Worm (Caenorhabditis elegans) whole organism, L4 larva: ENCODE data around the gene K10H10.13.

Experiments
- F10B5.3 ChIP-seq: sonication (generic microtip); optimal IDR thresholded peaks from 2 replicates; lab custom pipeline; 2016; ENCODE audit warnings: mild to moderate bottlenecking, missing genetic modification characterization, missing compliant biosample characterization
- F49E8.2 ChIP-seq: sonication (generic microtip); optimal IDR thresholded peaks from 2 replicates; lab custom pipeline; 2016; ENCODE audit warnings: missing compliant biosample characterization, mild to moderate bottlenecking, missing genetic modification characterization, borderline replicate concordance
- Y48G9A.11 ChIP-seq: fragments of 200-800 bp; sonication (Bioruptor generic); IDR thresholded peaks from 2 replicates; pipeline ENCODE4 v1.3.6; 2022; ENCODE audit warnings: missing genetic modification reagents, missing genetic modification characterization, missing compliant biosample characterization
- Y5F2A.4 ChIP-seq: fragments of 200-800 bp; sonication (Bioruptor generic); optimal IDR thresholded peaks from 2 replicates; lab custom pipeline; 2018; ENCODE audit warnings: mild to moderate bottlenecking, missing genetic modification characterization, missing compliant biosample characterization
- Y75B8A.6 ChIP-seq: fragments of 200-800 bp; sonication (Bioruptor generic); IDR thresholded peaks from 2 replicates; pipeline ENCODE4 v1.3.6; 2022; ENCODE audit warnings: missing genetic modification reagents, missing genetic modification characterization, missing compliant biosample characterization
- aha-1 ChIP-seq: fragments of 150-350 bp; peaks from one replicate; lab custom pipeline; 2014; ENCODE audit warnings: missing biosample characterization, missing genetic modification characterization
- arid-1 ChIP-seq: fragments of 200-800 bp; sonication (Bioruptor generic); conservative IDR thresholded peaks from 2 replicates; pipeline ENCODE4 v1.3.6; 2022; ENCODE audit warnings: missing genetic modification reagents, missing genetic modification characterization, missing compliant biosample characterization
- ceh-28 ChIP-seq: fragments of 150-350 bp; optimal IDR thresholded peaks from 2 replicates; lab custom pipeline; 2014; ENCODE audit warnings: missing biosample characterization, missing genetic modification reagents, missing genetic modification characterization
- ceh-62 ChIP-seq: sonication (generic microtip); optimal IDR thresholded peaks from 2 replicates; lab custom pipeline; 2017; ENCODE audit warnings: missing biosample characterization, missing genetic modification characterization
- daf-8 ChIP-seq: fragments of 200-800 bp; sonication (Bioruptor generic); IDR thresholded peaks from 2 replicates; pipeline ENCODE4 v1.3.6; 2022; ENCODE audit warnings: missing genetic modification characterization, missing compliant biosample characterization
- dmd-8 ChIP-seq: fragments of 200-800 bp; sonication (Bioruptor generic); IDR thresholded peaks from 2 replicates; pipeline ENCODE4 v1.3.6; 2022; ENCODE audit warnings: missing genetic modification characterization, missing compliant biosample characterization
- dmd-9 ChIP-seq: fragments of 200-800 bp; sonication (Bioruptor generic); IDR thresholded peaks from 2 replicates; pipeline ENCODE4 v1.3.6; 2022; ENCODE audit warnings: missing genetic modification reagents, missing genetic modification characterization, missing compliant biosample characterization
- duxl-1 ChIP-seq: sonication (generic microtip); optimal IDR thresholded peaks from 2 replicates; lab custom pipeline; 2016; ENCODE audit warnings: mild to moderate bottlenecking, missing genetic modification characterization, moderate library complexity, missing compliant biosample characterization; ENCODE audit not compliant: poor library complexity
- dve-1 ChIP-seq: sonication (generic microtip); optimal IDR thresholded peaks from 2 replicates; lab custom pipeline; 2017; ENCODE audit warnings: antibody characterized with exemption, mild to moderate bottlenecking, missing genetic modification characterization, missing compliant biosample characterization; ENCODE audit not compliant: insufficient read depth
- egl-27 ChIP-seq: sonication (generic microtip); optimal IDR thresholded peaks from 3 replicates; lab custom pipeline; 2017; ENCODE audit warnings: missing biosample characterization, missing genetic modification reagents, missing genetic modification characterization
- hif-1 ChIP-seq, 2 experiments: sonication (generic microtip); optimal IDR thresholded peaks; 2 replicates each; lab custom pipeline; 2016 to 2017; ENCODE audit warnings: missing compliant biosample characterization in 2 of 2, missing genetic modification characterization in 2 of 2, missing genetic modification reagents in 2 of 2, missing genotype in 2 of 2, mild to moderate bottlenecking in 1 of 2
- hlh-11 ChIP-seq: fragments of 200-800 bp; sonication (Bioruptor generic); optimal IDR thresholded peaks from 2 replicates; lab custom pipeline; 2018; ENCODE audit warnings: mild to moderate bottlenecking, missing genetic modification characterization, missing compliant biosample characterization
- hlh-30 ChIP-seq: sonication (generic microtip); optimal IDR thresholded peaks from 2 replicates; lab custom pipeline; 2017; ENCODE audit warnings: antibody characterized with exemption, mild to moderate bottlenecking, missing genetic modification characterization, missing compliant biosample characterization; ENCODE audit not compliant: insufficient read depth
- jun-1 ChIP-seq: fragments of 150-350 bp; optimal IDR thresholded peaks from 2 replicates; lab custom pipeline; 2014; ENCODE audit warnings: missing biosample characterization, missing genetic modification reagents, missing genetic modification characterization
- lim-7 ChIP-seq: fragments of 200-800 bp; sonication (Bioruptor generic); IDR thresholded peaks from 2 replicates; pipeline ENCODE4 v1.3.6; 2022; ENCODE audit warnings: missing genetic modification characterization, missing compliant biosample characterization
- lin-1 ChIP-seq: fragments of 200-800 bp; sonication (Bioruptor generic); IDR thresholded peaks from 2 replicates; pipeline ENCODE4 v1.3.6; 2022; ENCODE audit warnings: missing genetic modification reagents, missing genetic modification characterization, missing compliant biosample characterization
- lsy-2 ChIP-seq, 2 experiments: fragments of 150-350 bp in 1 of 2; sonication (generic microtip) in 1 of 2; optimal IDR thresholded peaks; 2 replicates each; lab custom pipeline; 2014 to 2017; ENCODE audit warnings: missing biosample characterization in 2 of 2, missing genetic modification characterization in 2 of 2
- madf-5 ChIP-seq, 2 experiments: fragments of 200-800 bp; sonication (Bioruptor generic); IDR thresholded peaks; 2 replicates each; pipeline ENCODE4 v1.3.6; 2022; ENCODE audit warnings: missing compliant biosample characterization in 2 of 2, missing genetic modification characterization in 2 of 2
- madf-9 ChIP-seq: fragments of 200-800 bp; sonication (Bioruptor generic); conservative IDR thresholded peaks from 2 replicates; pipeline ENCODE4 v1.3.6; 2022; ENCODE audit warnings: missing genetic modification reagents, missing genetic modification characterization, missing compliant biosample characterization
- mep-1 ChIP-seq: fragments of 150-350 bp; sonication (generic microtip); optimal IDR thresholded peaks from 3 replicates; lab custom pipeline; 2014; ENCODE audit warnings: missing biosample characterization, missing genetic modification characterization
- mes-2 ChIP-seq: sonication (generic microtip); optimal IDR thresholded peaks from 2 replicates; lab custom pipeline; 2016; ENCODE audit warnings: missing genotype, mild to moderate bottlenecking, missing genetic modification characterization, missing compliant biosample characterization; ENCODE audit not compliant: poor library complexity, severe bottlenecking
- mxl-2 ChIP-seq: fragments of 200-800 bp; sonication (Bioruptor generic); conservative IDR thresholded peaks from 2 replicates; pipeline ENCODE4 v1.3.6; 2022; ENCODE audit warnings: missing genetic modification reagents, missing genetic modification characterization, missing compliant biosample characterization
- nhr-111 ChIP-seq: fragments of 200-800 bp; sonication (Bioruptor generic); optimal IDR thresholded peaks from 2 replicates; lab custom pipeline; 2018; ENCODE audit warnings: mild to moderate bottlenecking, missing genetic modification characterization, missing compliant biosample characterization
- nhr-237 ChIP-seq: sonication (generic microtip); optimal IDR thresholded peaks from 2 replicates; lab custom pipeline; 2017; ENCODE audit warnings: missing biosample characterization, missing genetic modification characterization
- nhr-25 ChIP-seq: sonication (generic microtip); optimal IDR thresholded peaks from 2 replicates; lab custom pipeline; 2017; ENCODE audit warnings: missing genetic modification characterization, mild to moderate bottlenecking, missing compliant biosample characterization, antibody characterized with exemption, moderate library complexity, borderline replicate concordance; ENCODE audit not compliant: insufficient read depth
- nhr-41 ChIP-seq: fragments of 200-800 bp; sonication (Bioruptor generic); IDR thresholded peaks from 2 replicates; pipeline ENCODE4 v1.3.6; 2022; ENCODE audit warnings: missing genetic modification reagents, missing genetic modification characterization, missing compliant biosample characterization
- nhr-42 ChIP-seq: fragments of 200-800 bp; sonication (Bioruptor generic); IDR thresholded peaks from 2 replicates; pipeline ENCODE4 v1.3.6; 2022; ENCODE audit warnings: missing genetic modification characterization, missing compliant biosample characterization
- nhr-48 ChIP-seq: sonication (generic microtip); optimal IDR thresholded peaks from 2 replicates; lab custom pipeline; 2016; ENCODE audit warnings: mild to moderate bottlenecking, missing genetic modification characterization, missing compliant biosample characterization
- nhr-6 ChIP-seq: fragments of 150-350 bp; optimal IDR thresholded peaks from 2 replicates; lab custom pipeline; 2014; ENCODE audit warnings: missing biosample characterization, missing genetic modification characterization
- nhr-77 ChIP-seq: fragments of 150-350 bp; optimal IDR thresholded peaks from 2 replicates; lab custom pipeline; 2014; ENCODE audit warnings: missing biosample characterization, missing genetic modification characterization
- pha-4 ChIP-seq, 2 experiments: fragments of 150-350 bp in 1 of 2; fragments of 200-800 bp in 1 of 2; sonication (Bioruptor generic) in 1 of 2; IDR thresholded peaks in 1 of 2; optimal IDR thresholded peaks in 1 of 2; 2 replicates each; pipeline versions ENCODE4 v1.3.6 to Lab custom; 2014 to 2022; ENCODE audit warnings: missing genetic modification characterization in 2 of 2, missing genetic modification reagents in 2 of 2, missing biosample characterization in 1 of 2, missing compliant biosample characterization in 1 of 2
- php-3 ChIP-seq: fragments of 200-800 bp; sonication (Bioruptor generic); IDR thresholded peaks from 2 replicates; pipeline ENCODE4 v1.3.6; 2022; ENCODE audit warnings: missing genetic modification reagents, missing genetic modification characterization, missing compliant biosample characterization
- sdz-12 ChIP-seq: fragments of 200-800 bp; sonication (Bioruptor generic); optimal IDR thresholded peaks from 2 replicates; lab custom pipeline; 2018; ENCODE audit warnings: mild to moderate bottlenecking, missing genetic modification characterization, missing compliant biosample characterization
- skn-1 ChIP-seq: fragments of 150-350 bp; optimal IDR thresholded peaks from 2 replicates; lab custom pipeline; 2014; ENCODE audit warnings: missing biosample characterization, missing genetic modification characterization
- snpc-1.2 ChIP-seq: fragments of 200-800 bp; sonication (Bioruptor generic); IDR thresholded peaks from 2 replicates; pipeline ENCODE4 v1.3.6; 2022; ENCODE audit warnings: missing genetic modification reagents, missing genetic modification characterization, missing compliant biosample characterization
- snpc-4 ChIP-seq: fragments of 150-350 bp; optimal IDR thresholded peaks from 2 replicates; lab custom pipeline; 2014; ENCODE audit warnings: missing biosample characterization, missing genetic modification characterization
- spr-1 ChIP-seq: sonication (generic microtip); optimal IDR thresholded peaks from 2 replicates; lab custom pipeline; 2016; ENCODE audit warnings: mild to moderate bottlenecking, missing genetic modification characterization, missing compliant biosample characterization
- spr-3 ChIP-seq: fragments of 200-800 bp; sonication (Bioruptor generic); optimal IDR thresholded peaks from 2 replicates; lab custom pipeline; 2018; ENCODE audit warnings: mild to moderate bottlenecking, missing genetic modification characterization, missing compliant biosample characterization
- tag-97 ChIP-seq: fragments of 200-800 bp; sonication (Bioruptor generic); IDR thresholded peaks from 2 replicates; pipeline ENCODE4 v1.3.6; 2022; ENCODE audit warnings: missing genetic modification characterization, missing compliant biosample characterization
- unc-130 ChIP-seq: sonication (generic microtip); optimal IDR thresholded peaks from 2 replicates; lab custom pipeline; 2016; ENCODE audit warnings: missing genetic modification reagents, missing genetic modification characterization, missing compliant biosample characterization
- unc-39 ChIP-seq: sonication (generic microtip); optimal IDR thresholded peaks from 2 replicates; lab custom pipeline; 2017; ENCODE audit warnings: missing biosample characterization, missing genetic modification characterization
- unc-62 ChIP-seq, 3 experiments: fragments of 150-350 bp in 1 of 3; sonication (generic microtip); optimal IDR thresholded peaks in 2 of 3; peaks in 1 of 3; 1 replicate in 1 of 3; 2 replicates in 2 of 3; lab custom pipeline; 2014 to 2017; ENCODE audit warnings: missing biosample characterization in 3 of 3, missing genetic modification characterization in 3 of 3, missing genetic modification reagents in 3 of 3, missing genotype in 1 of 3
- zip-11 ChIP-seq: fragments of 200-800 bp; sonication (Bioruptor generic); IDR thresholded peaks from 2 replicates; pipeline ENCODE4 v1.3.6; 2022; ENCODE audit warnings: missing genetic modification characterization, missing compliant biosample characterization

K10H10.13 gene

DNA sequence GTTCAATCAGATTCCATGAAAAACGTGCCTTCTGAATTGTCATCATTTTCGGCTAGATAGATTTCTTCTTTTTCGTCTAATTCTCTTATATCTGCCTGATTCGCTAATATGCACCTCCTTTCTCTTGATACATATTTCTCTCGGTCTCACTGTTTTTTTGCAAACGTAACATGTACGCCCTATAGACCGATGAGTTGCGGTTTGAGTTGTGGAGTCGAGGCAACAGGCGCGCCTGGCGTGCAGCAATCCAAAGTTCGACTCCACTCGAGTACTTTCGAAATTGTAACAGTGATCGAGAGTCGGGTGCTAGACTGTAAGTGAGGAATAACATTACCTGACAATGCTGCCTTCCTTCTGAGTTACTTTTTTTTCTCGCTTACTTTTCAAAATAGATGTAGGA, 14.3 kb downstream of the K10H10.13 start (continued):
- peak; percentile 87 for TF ChIP-seq nhr-48 (tag; lab: Kevin White, UChicago)
- TF ChIP-seq hif-1 (tag; optimal IDR thresholded peaks at IDR 0.05; lab: Kevin White, UChicago), result peak; percentile 89 to 95
- peak; percentile 99 for TF ChIP-seq aha-1 (tag; lab: Kevin White, UChicago)
- TF ChIP-seq F10B5.3 (tag; lab: Kevin White, UChicago), result peak; percentile 57
- TF ChIP-seq nhr-237 (tag; lab: Kevin White, UChicago), result no peak
- TF ChIP-seq lim-7 (GFP tag; lab: Robert Waterston, UW), result peak; percentile 97
- no peak for TF ChIP-seq ceh-28 (tag; lab: Kevin White, UChicago)
- TF ChIP-seq lsy-2 (tag; optimal IDR thresholded peaks at IDR 0.05; lab: Kevin White, UChicago), result peak; percentile 39 to 84
- peak; percentile 87 for TF ChIP-seq arid-1
- peak; percentile 95 for TF ChIP-seq nhr-42 (GFP tag; lab: Robert Waterston, UW)
- TF ChIP-seq nhr-41 (GFP tag; lab: Robert Waterston, UW), result peak; percentile 87
- TF ChIP-seq Y5F2A.4 (GFP tag; lab: Kevin White, UChicago), result peak; percentile 76
- peak; percentile 86 for TF ChIP-seq duxl-1 (tag; lab: Kevin White, UChicago)
- TF ChIP-seq pha-4 (GFP tag; IDR thresholded peaks at IDR 0.05; lab: Robert Waterston, UW), result peak; percentile 93
- no peak for TF ChIP-seq pha-4 (tag; optimal IDR thresholded peaks at IDR 0.05; lab: Kevin White, UChicago)
- no peak for TF ChIP-seq skn-1 (tag; lab: Kevin White, UChicago)
- TF ChIP-seq hlh-30, result peak; percentile 81
- TF ChIP-seq Y75B8A.6, result peak; percentile 44; the same call in 1 of the 2 replicates
- TF ChIP-seq madf-5 (GFP tag; IDR thresholded peaks at IDR 0.05; lab: Robert Waterston, UW), result peak; percentile 78 to 88; a peak in 2 of 4 replicates
- peak in 1 of 2 experiments; percentile 93 for TF ChIP-seq unc-62 (GFP tag; optimal IDR thresholded peaks at IDR 0.05 in 1 of 2; lab: Kevin White, UChicago)
- TF ChIP-seq unc-62 (tag; optimal IDR thresholded peaks at IDR 0.05; lab: Kevin White, UChicago), result no peak
- TF ChIP-seq spr-1 (tag; lab: Kevin White, UChicago), result peak; percentile 87
- TF ChIP-seq daf-8 (GFP tag; lab: Robert Waterston, UW), result 0 out of 2 replicates have a peak, but pooled peaks have one; percentile 58
- TF ChIP-seq lin-1, result peak; percentile 87
- peak; percentile 79 for TF ChIP-seq madf-9 (GFP tag; lab: Robert Waterston, UW)
- no peak for TF ChIP-seq tag-97
- peak; percentile 76 for TF ChIP-seq dmd-9 (GFP tag; lab: Robert Waterston, UW)
- TF ChIP-seq F49E8.2 (tag; lab: Kevin White, UChicago), result peak; percentile 78
- peak; percentile 81 for TF ChIP-seq Y48G9A.11
- peak; percentile 81 for TF ChIP-seq snpc-1.2 (GFP tag; lab: Robert Waterston, UW)
- no peak for TF ChIP-seq ceh-62 (tag; lab: Kevin White, UChicago)
- peak; percentile 92 for TF ChIP-seq unc-130 (GFP tag; lab: Kevin White, UChicago)
- TF ChIP-seq nhr-6 (tag; lab: Kevin White, UChicago), result peak; percentile 75
- peak; percentile 90 for TF ChIP-seq dve-1 (tag; lab: Kevin White, UChicago)
- peak; percentile 83 for TF ChIP-seq mep-1 (tag; lab: Kevin White, UChicago)
- TF ChIP-seq spr-3, result peak; percentile 83
- TF ChIP-seq egl-27 (tag; lab: Kevin White, UChicago), result no peak
- TF ChIP-seq unc-39 (tag; lab: Kevin White, UChicago), result no peak
- peak; percentile 59 for TF ChIP-seq sdz-12 (GFP tag; lab: Kevin White, UChicago)
- TF ChIP-seq hlh-11 (tag; lab: Kevin White, UChicago), result peak; percentile 80
- TF ChIP-seq mes-2, result peak; percentile 92
- peak; percentile 83 for TF ChIP-seq nhr-111 (GFP tag; lab: Kevin White, UChicago)
- TF ChIP-seq nhr-77 (tag; lab: Kevin White, UChicago), result peak; percentile 96
- TF ChIP-seq nhr-25 (tag; lab: Kevin White, UChicago), result peak; percentile 80
- TF ChIP-seq zip-11 (GFP tag; lab: Robert Waterston, UW), result 0 out of 2 replicates have a peak, but pooled peaks have one; percentile 37
- TF ChIP-seq php-3 (GFP tag; lab: Robert Waterston, UW), result peak; percentile 71
- peak; percentile 60 for TF ChIP-seq mxl-2 (GFP tag; lab: Robert Waterston, UW)
- TF ChIP-seq dmd-8 (GFP tag; lab: Robert Waterston, UW), result peak; percentile 98
- peak; percentile 66 for TF ChIP-seq snpc-4 (tag; lab: Kevin White, UChicago)
- no peak for TF ChIP-seq jun-1 (tag; lab: Kevin White, UChicago)
